Fruit fly (Drosophila melanogaster) whole organism, pupa: ENCODE measurements around the gene Rev1.

ENCODE experiments used
- CG10348 ChIP-seq: fragments of 200-800 bp; sonication (Bioruptor generic); IDR thresholded peaks from 2 replicates; pipeline ENCODE4 v1.3.6; 2022; ENCODE audit warnings: missing biosample characterization, missing genetic modification characterization
- CG12605 ChIP-seq: fragments of 200-800 bp; sonication (Bioruptor generic); IDR thresholded peaks from 2 replicates; pipeline ENCODE4 v1.3.6; 2022; ENCODE audit warnings: missing biosample characterization, missing genetic modification characterization
- CG13204 ChIP-seq: fragments of 200-800 bp; sonication (Bioruptor generic); optimal IDR thresholded peaks from 2 replicates; lab custom pipeline; 2018; ENCODE audit warnings: missing biosample characterization, mild to moderate bottlenecking, missing genetic modification characterization, moderate library complexity
- CG14655 ChIP-seq: fragments of 200-800 bp; sonication (Bioruptor generic); optimal IDR thresholded peaks from 3 replicates; lab custom pipeline; 2017; ENCODE audit warnings: mild to moderate bottlenecking, missing biosample characterization, missing genetic modification reagents, missing genetic modification characterization
- CG15710 ChIP-seq: fragments of 200-800 bp; sonication (Bioruptor generic); optimal IDR thresholded peaks from 2 replicates; lab custom pipeline; 2018; ENCODE audit warnings: missing biosample characterization, mild to moderate bottlenecking, missing genetic modification characterization, moderate library complexity
- CG17806 ChIP-seq: fragments of 200-800 bp; sonication (Bioruptor generic); optimal IDR thresholded peaks from 2 replicates; lab custom pipeline; 2018; ENCODE audit warnings: missing biosample characterization, mild to moderate bottlenecking, missing genetic modification characterization, moderate library complexity
- CG32121 ChIP-seq: fragments of 200-800 bp; sonication (Bioruptor generic); IDR thresholded peaks from 2 replicates; pipeline ENCODE4 v1.3.6; 2022; ENCODE audit warnings: missing biosample characterization, missing genetic modification characterization
- CG34367 ChIP-seq: fragments of 200-800 bp; sonication (Bioruptor generic); optimal IDR thresholded peaks from 2 replicates; lab custom pipeline; 2018; ENCODE audit warnings: missing biosample characterization, mild to moderate bottlenecking, missing genetic modification characterization
- CG4496 ChIP-seq: fragments of 200-800 bp; sonication (Bioruptor generic); IDR thresholded peaks from 3 replicates; pipeline ENCODE4 v1.3.6; 2022; ENCODE audit warnings: missing biosample characterization, missing genetic modification characterization
- CG8159 ChIP-seq: fragments of 200-800 bp; sonication (Bioruptor generic); optimal IDR thresholded peaks from 3 replicates; lab custom pipeline; 2018; ENCODE audit warnings: missing biosample characterization, mild to moderate bottlenecking, missing genetic modification characterization, moderate library complexity
- CG8301 ChIP-seq: fragments of 200-800 bp; sonication (Bioruptor generic); optimal IDR thresholded peaks from 2 replicates; lab custom pipeline; 2018; ENCODE audit warnings: missing biosample characterization, mild to moderate bottlenecking, missing genetic modification characterization
- CG9948 ChIP-seq: fragments of 200-800 bp; sonication (Bioruptor generic); optimal IDR thresholded peaks from 2 replicates; lab custom pipeline; 2018; ENCODE audit warnings: missing biosample characterization, mild to moderate bottlenecking, missing genetic modification characterization, moderate library complexity
- D1 ChIP-seq: fragments of 200-800 bp; sonication (Bioruptor generic); optimal IDR thresholded peaks from 2 replicates; lab custom pipeline; 2018; ENCODE audit warnings: missing biosample characterization, mild to moderate bottlenecking, missing genetic modification characterization, moderate library complexity
- EcR ChIP-seq: fragments of 200-800 bp; sonication (Bioruptor generic); optimal IDR thresholded peaks from 3 replicates; lab custom pipeline; 2019; ENCODE audit warnings: missing biosample characterization, missing genetic modification characterization, mild to moderate bottlenecking, moderate library complexity, missing genetic modification reagents
- Ets98B ChIP-seq: fragments of 200-800 bp; sonication (Bioruptor generic); IDR thresholded peaks from 2 replicates; pipeline ENCODE4 v1.3.6; 2022; ENCODE audit warnings: missing biosample characterization, missing genetic modification characterization
- Pif1A ChIP-seq: fragments of 200-800 bp; sonication (Bioruptor generic); optimal IDR thresholded peaks from 3 replicates; lab custom pipeline; 2016; ENCODE audit warnings: missing biosample characterization, missing genetic modification characterization
- Pif1B ChIP-seq: fragments of 200-800 bp; sonication (Bioruptor generic); optimal IDR thresholded peaks from 3 replicates; lab custom pipeline; 2016; ENCODE audit warnings: missing biosample characterization, missing genetic modification characterization
- Snoo ChIP-seq: fragments of 200-800 bp; sonication (Bioruptor generic); optimal IDR thresholded peaks from 3 replicates; lab custom pipeline; 2017; ENCODE audit warnings: missing biosample characterization, mild to moderate bottlenecking, missing genetic modification characterization, inconsistent platforms
- fd96Ca ChIP-seq: fragments of 200-800 bp; sonication (Bioruptor generic); IDR thresholded peaks from 3 replicates; pipeline ENCODE4 v1.3.6; 2022; ENCODE audit warnings: missing biosample characterization, missing genetic modification characterization
- gl ChIP-seq: fragments of 200-800 bp; sonication (Bioruptor generic); optimal IDR thresholded peaks from 2 replicates; lab custom pipeline; 2018; ENCODE audit warnings: missing biosample characterization, mild to moderate bottlenecking, missing genetic modification characterization
- rn ChIP-seq: fragments of 200-800 bp; sonication (Bioruptor generic); IDR thresholded peaks from 2 replicates; pipeline ENCODE4 v1.3.6; 2022; ENCODE audit warnings: missing biosample characterization, missing genetic modification characterization

Gene Rev1

dm6 chr3L:704661-705543 lies 50.7 kb downstream of the Rev1 start:
- TF ChIP-seq Snoo (tag; lab: Kevin White, UChicago): peak; percentile 30
- peak; percentile 47; the same call in 1 of the 2 replicates for TF ChIP-seq CG32121 (GFP tag; lab: Robert Waterston, UW)
- peak; percentile 40 for TF ChIP-seq CG8301
- TF ChIP-seq CG13204 (GFP tag; lab: Kevin White, UChicago): no peak
- TF ChIP-seq CG15710 (tag; lab: Kevin White, UChicago): peak; percentile 63
- TF ChIP-seq CG34367: peak; percentile 50
- TF ChIP-seq fd96Ca (GFP tag; lab: Robert Waterston, UW): peak; percentile 45; the same call in 1 of the 3 replicates
- TF ChIP-seq Pif1A (GFP tag; lab: Kevin White, UChicago): peak; percentile 42
- peak; percentile 70; the same call in 2 of the 3 replicates for TF ChIP-seq CG4496 (GFP tag; lab: Robert Waterston, UW)
- TF ChIP-seq gl: no peak
- TF ChIP-seq rn: 0 out of 2 replicates have a peak, but pooled peaks have one; percentile 39
- TF ChIP-seq CG9948 (tag; lab: Kevin White, UChicago): peak; percentile 47
- TF ChIP-seq EcR (GFP tag; lab: Kevin White, UChicago): no peak
- TF ChIP-seq CG12605 (GFP tag; lab: Robert Waterston, UW): peak; percentile 49
- no peak for TF ChIP-seq CG10348 (GFP tag; lab: Robert Waterston, UW)
- TF ChIP-seq CG8159 (tag; lab: Kevin White, UChicago): peak; percentile 72
- peak; percentile 64 for TF ChIP-seq CG17806 (tag; lab: Kevin White, UChicago)
- TF ChIP-seq Pif1B (GFP tag; lab: Kevin White, UChicago): no peak
- peak; percentile 53 for TF ChIP-seq CG14655 (GFP tag; lab: Kevin White, UChicago)
- peak; percentile 49 for TF ChIP-seq Ets98B (GFP tag; lab: Robert Waterston, UW)
- no peak for TF ChIP-seq D1 (tag; lab: Kevin White, UChicago)
- TF ChIP-seq, all 21 proteins: peak for 15
